Worm (Caenorhabditis elegans) whole organism, L3 larva: ENCODE results near the gene C06E7.2.

ENCODE experiments used
- aly-2 ChIP-seq: fragments of 150-350 bp; optimal IDR thresholded peaks from 2 replicates; lab custom pipeline; 2014; ENCODE audit warnings: missing biosample characterization, missing genetic modification characterization
- ama-1 ChIP-seq: fragments of 150-350 bp; optimal IDR thresholded peaks from 2 replicates; lab custom pipeline; 2018
- nfya-1 ChIP-seq: sonication (generic microtip); optimal IDR thresholded peaks from 2 replicates; lab custom pipeline; 2017; ENCODE audit warnings: missing genetic modification characterization, mild to moderate bottlenecking, missing compliant biosample characterization, antibody characterized with exemption, moderate library complexity; ENCODE audit not compliant: insufficient read depth
- ztf-11 ChIP-seq: fragments of 150-350 bp; optimal IDR thresholded peaks from 2 replicates; lab custom pipeline; 2014; ENCODE audit warnings: missing biosample characterization, missing genetic modification characterization

DNA sequence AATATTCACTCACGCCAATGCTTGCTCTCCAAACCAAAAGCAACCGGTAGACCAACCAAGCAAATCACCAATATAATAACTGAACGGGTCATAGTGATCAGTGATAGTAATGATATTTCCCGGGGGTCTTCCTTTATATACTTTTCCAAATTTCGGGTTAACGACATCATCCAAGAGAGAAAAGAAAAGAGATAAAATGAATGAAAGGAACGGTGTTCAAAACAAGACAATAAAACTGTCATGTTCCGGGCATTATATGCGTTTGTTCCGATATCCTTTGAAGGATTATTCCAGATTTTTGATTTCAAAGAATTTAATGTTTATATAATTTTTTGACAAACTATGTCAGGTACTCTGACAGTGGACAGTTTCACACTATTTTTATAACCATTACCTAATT lies 27.9 kb downstream of the C06E7.2 start, which contains the start of gene C06E7.88:
- TF ChIP-seq ama-1 (no peak), aly-2 (tag; lab: Kevin White, UChicago) (no peak), ztf-11 (no peak), nfya-1 (tag; lab: Kevin White, UChicago) (no peak)
